Worm (Caenorhabditis elegans): ENCODE data around the gene ftt-2.
"Not testable (repeated sequence)": the region's sequence is repeated elsewhere in the genome, so short reads cannot be mapped to it uniquely, and the experiment has no call there.

ce11 chrX:11643767-11644235 lies 38.6 kb upstream of the ftt-2 start, which contains the start of gene sto-4:
- TF ChIP-seq nhr-237 (tag; optimal IDR thresholded peaks at IDR 0.05) = peak; percentile 9
- TF ChIP-seq ztf-11 (tag; optimal IDR thresholded peaks at IDR 0.05); lin-15B (tag; optimal IDR thresholded peaks at IDR 0.05); unc-62 (tag; optimal IDR thresholded peaks at IDR 0.05); R02D3.7 (tag; optimal IDR thresholded peaks at IDR 0.05); unc-39 (tag; optimal IDR thresholded peaks at IDR 0.05); pha-4 (GFP tag; IDR thresholded peaks at IDR 0.05); pha-4 (tag; optimal IDR thresholded peaks at IDR 0.05); mdt-29 (GFP tag; IDR thresholded peaks at IDR 0.05): not testable (repeated sequence)
- TF ChIP-seq fkh-10 (GFP tag; optimal IDR thresholded peaks at IDR 0.05) = peak; percentile 22
- TF ChIP-seq aha-1 (tag) = peak; percentile 80
- TF ChIP-seq unc-62 (GFP tag; optimal IDR thresholded peaks at IDR 0.05 in 1 of 2) = peak in 1 of 2 experiments; percentile 15
- TF ChIP-seq lsy-2 (tag; optimal IDR thresholded peaks at IDR 0.05) = peak in 1 of 2 experiments; percentile 28

Measured in whole organism, L4 larva.